Worm (Caenorhabditis elegans) whole organism, midembryonic: ENCODE results near the gene C05D11.13.

Experiments used
- T22C8.4 ChIP-seq: fragments of 200-800 bp; sonication (Bioruptor generic); IDR thresholded peaks from 2 replicates; pipeline ENCODE4 v1.3.6; 2022; ENCODE audit warnings: missing genetic modification characterization, missing compliant biosample characterization
- cog-1 ChIP-seq: sonication (generic microtip); optimal IDR thresholded peaks from 2 replicates; lab custom pipeline; 2016; ENCODE audit warnings: missing genetic modification characterization, missing compliant biosample characterization
- flt-1 ChIP-seq: fragments of 200-800 bp; sonication (Bioruptor generic); IDR thresholded peaks from 2 replicates; pipeline ENCODE4 v1.3.6; 2022; ENCODE audit warnings: missing genetic modification characterization, missing compliant biosample characterization
- med-1 ChIP-seq: sonication (generic microtip); optimal IDR thresholded peaks from 2 replicates; lab custom pipeline; 2017; ENCODE audit warnings: missing genetic modification characterization, mild to moderate bottlenecking, missing compliant biosample characterization, antibody characterized with exemption, missing genetic modification reagents; ENCODE audit not compliant: insufficient read depth
- ref-1 ChIP-seq: fragments of 200-800 bp; sonication (Bioruptor generic); conservative IDR thresholded peaks from 2 replicates; pipeline ENCODE4 v1.3.6; 2022; ENCODE audit warnings: missing genetic modification reagents, missing genetic modification characterization, missing compliant biosample characterization
- tab-1 ChIP-seq: fragments of 200-800 bp; sonication (Bioruptor generic); IDR thresholded peaks from 2 replicates; pipeline ENCODE4 v1.3.6; 2022; ENCODE audit warnings: missing genetic modification characterization, missing compliant biosample characterization
- ztf-23 ChIP-seq: fragments of 200-800 bp; sonication (Bioruptor generic); IDR thresholded peaks from 2 replicates; pipeline ENCODE4 v1.3.6; 2022; ENCODE audit warnings: missing genetic modification reagents, missing genetic modification characterization, missing compliant biosample characterization
- ztf-29 ChIP-seq: fragments of 200-800 bp; sonication (Bioruptor generic); IDR thresholded peaks from 2 replicates; pipeline ENCODE4 v1.3.6; 2022; ENCODE audit warnings: missing genetic modification reagents, missing genetic modification characterization, missing compliant biosample characterization

DNA sequence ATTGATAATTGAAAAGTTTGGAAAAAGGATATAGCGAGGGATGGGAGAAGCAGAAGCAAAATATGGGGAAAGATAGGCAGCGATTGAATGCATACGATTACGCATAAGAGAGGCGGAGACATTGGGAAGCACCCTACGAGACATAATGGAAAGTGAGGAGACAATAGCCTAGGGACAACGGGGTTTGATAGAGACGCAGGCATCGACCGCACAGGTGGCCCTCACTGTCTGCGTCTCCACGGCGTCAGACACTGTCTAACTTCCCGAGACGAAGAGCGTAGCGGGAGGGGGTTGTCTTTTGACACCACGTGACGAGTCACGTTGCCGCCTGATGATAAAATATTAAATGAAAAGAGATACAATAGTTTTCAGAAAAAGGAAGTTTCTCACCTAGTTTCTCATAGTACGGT, 23.4 kb downstream of the C05D11.13 start:
- TF ChIP-seq med-1 = no peak
- TF ChIP-seq ztf-23 (GFP tag; lab: Robert Waterston, UW) = no peak
- TF ChIP-seq cog-1 (tag; lab: Kevin White, UChicago) = peak; percentile 33
- TF ChIP-seq flt-1 (GFP tag; lab: Robert Waterston, UW) = 0 out of 2 replicates have a peak, but pooled peaks have one; percentile 8
- TF ChIP-seq ref-1 = no peak
- no peak for TF ChIP-seq tab-1 (GFP tag; lab: Robert Waterston, UW)
- TF ChIP-seq T22C8.4 (GFP tag; lab: Robert Waterston, UW) = no peak
- TF ChIP-seq ztf-29 (GFP tag; lab: Robert Waterston, UW) = peak; percentile 39; the same call in 1 of the 2 replicates
